Worm (Caenorhabditis elegans) whole organism, L3 larva: ENCODE data around the gene fbxa-12.

Experiments used
- ZK546.5 ChIP-seq: sonication (generic microtip); optimal IDR thresholded peaks from 2 replicates; lab custom pipeline; 2017; ENCODE audit warnings: missing biosample characterization, missing genetic modification characterization
- nhr-11 ChIP-seq: fragments of 150-350 bp; optimal IDR thresholded peaks from 2 replicates; lab custom pipeline; 2014; ENCODE audit warnings: missing biosample characterization, missing genetic modification characterization
- nhr-237 ChIP-seq: fragments of 150-350 bp; optimal IDR thresholded peaks from 2 replicates; lab custom pipeline; 2014; ENCODE audit warnings: missing biosample characterization, missing genetic modification characterization
- nhr-25 ChIP-seq: sonication (generic microtip); optimal IDR thresholded peaks from 2 replicates; lab custom pipeline; 2017; ENCODE audit warnings: missing biosample characterization, missing genetic modification characterization
- nhr-77 ChIP-seq: fragments of 150-350 bp; optimal IDR thresholded peaks from 2 replicates; lab custom pipeline; 2014; ENCODE audit warnings: missing biosample characterization, missing genetic modification characterization

- TF ChIP-seq nhr-11 (tag; lab: Kevin White, UChicago) (no peak), nhr-237 (no peak), ZK546.5 (no peak), nhr-25 (tag; lab: Kevin White, UChicago) (no peak), nhr-77 (tag; lab: Kevin White, UChicago) (no peak)
Observed at ce11 chrIII:2207864-2208263, 11.6 kb upstream of the fbxa-12 start, which contains the start of gene C39B5.5.
